Worm (Caenorhabditis elegans) whole organism, L4 larva: ENCODE data around the gene T10C6.10.
A peak's percentile ranks its signal among the peaks of the same experiment; 100 is the strongest.

Experiments
- daf-16 ChIP-seq, 3 experiments: sonication (generic microtip); optimal IDR thresholded peaks; 2 replicates each; lab custom pipeline; 2016 to 2017; ENCODE audit warnings: missing genetic modification characterization in 3 of 3, missing genetic modification reagents in 3 of 3, mild to moderate bottlenecking in 2 of 3, missing compliant biosample characterization in 2 of 3, missing biosample characterization in 1 of 3, moderate library complexity in 1 of 3
- dve-1 ChIP-seq: sonication (generic microtip); optimal IDR thresholded peaks from 2 replicates; lab custom pipeline; 2017; ENCODE audit warnings: antibody characterized with exemption, mild to moderate bottlenecking, missing genetic modification characterization, missing compliant biosample characterization; ENCODE audit not compliant: insufficient read depth
- hmg-1.1 ChIP-seq: fragments of 200-800 bp; sonication (Bioruptor generic); IDR thresholded peaks from 2 replicates; pipeline ENCODE4 v1.3.6; 2022; ENCODE audit warnings: missing genetic modification reagents, missing genetic modification characterization, missing compliant biosample characterization
- lir-3 ChIP-seq: sonication (generic microtip); optimal IDR thresholded peaks from 2 replicates; lab custom pipeline; 2016; ENCODE audit warnings: mild to moderate bottlenecking, missing genetic modification characterization, missing compliant biosample characterization
- nhr-28 ChIP-seq: fragments of 150-350 bp; optimal IDR thresholded peaks from 2 replicates; lab custom pipeline; 2014; ENCODE audit warnings: missing biosample characterization, missing genetic modification characterization
- pha-4 ChIP-seq, 2 experiments: fragments of 150-350 bp in 1 of 2; fragments of 200-800 bp in 1 of 2; sonication (Bioruptor generic) in 1 of 2; IDR thresholded peaks in 1 of 2; optimal IDR thresholded peaks in 1 of 2; 2 replicates each; pipeline versions ENCODE4 v1.3.6 to Lab custom; 2014 to 2022; ENCODE audit warnings: missing genetic modification characterization in 2 of 2, missing genetic modification reagents in 2 of 2, missing biosample characterization in 1 of 2, missing compliant biosample characterization in 1 of 2
- php-3 ChIP-seq: fragments of 200-800 bp; sonication (Bioruptor generic); IDR thresholded peaks from 2 replicates; pipeline ENCODE4 v1.3.6; 2022; ENCODE audit warnings: missing genetic modification reagents, missing genetic modification characterization, missing compliant biosample characterization

The T10C6.10 gene

ce11 chrV:16080678-16081077 lies 44.5 kb downstream of the T10C6.10 start:
- peak; percentile 27 for TF ChIP-seq dve-1 (tag; lab: Kevin White, UChicago)
- 0 out of 2 replicates have a peak, but pooled peaks have one; percentile 27 for TF ChIP-seq php-3 (GFP tag; lab: Robert Waterston, UW)
- TF ChIP-seq lir-3: no peak
- TF ChIP-seq daf-16 (GFP tag; optimal IDR thresholded peaks at IDR 0.05; lab: Kevin White, UChicago): no peak
- peak; percentile 86 for TF ChIP-seq daf-16 (tag; optimal IDR thresholded peaks at IDR 0.05; lab: Kevin White, UChicago)
- TF ChIP-seq pha-4 (GFP tag; IDR thresholded peaks at IDR 0.05; lab: Robert Waterston, UW): no peak
- peak; percentile 7 for TF ChIP-seq pha-4 (tag; optimal IDR thresholded peaks at IDR 0.05; lab: Kevin White, UChicago)
- TF ChIP-seq nhr-28 (tag; lab: Kevin White, UChicago): peak; percentile 87
- no peak for TF ChIP-seq hmg-1.1
